Fruit fly (Drosophila melanogaster) whole organism, prepupa: ENCODE measurements around the gene CG11131.

Source experiments
- CG10631 ChIP-seq: fragments of 200-800 bp; sonication (Bioruptor generic); optimal IDR thresholded peaks from 2 replicates; lab custom pipeline; 2016; ENCODE audit warnings: missing biosample characterization, missing genetic modification characterization
- CG10669 ChIP-seq: fragments of 200-800 bp; sonication (Bioruptor generic); optimal IDR thresholded peaks from 3 replicates; lab custom pipeline; 2018; ENCODE audit warnings: missing biosample characterization, mild to moderate bottlenecking, missing genetic modification characterization, moderate library complexity
- CG11294 ChIP-seq: fragments of 200-800 bp; sonication (Bioruptor generic); IDR thresholded peaks from 2 replicates; pipeline ENCODE4 v1.3.6; 2022; ENCODE audit warnings: missing biosample characterization, missing genetic modification characterization
- CG11762 ChIP-seq: fragments of 200-800 bp; sonication (Bioruptor generic); optimal IDR thresholded peaks from 3 replicates; lab custom pipeline; 2016; ENCODE audit warnings: missing biosample characterization, missing genetic modification characterization; ENCODE audit not compliant: insufficient read depth
- CG11902 ChIP-seq: fragments of 200-800 bp; sonication (Bioruptor generic); optimal IDR thresholded peaks from 3 replicates; lab custom pipeline; 2016; ENCODE audit warnings: missing biosample characterization, missing genetic modification characterization
- CG1621 ChIP-seq: fragments of 200-800 bp; sonication (Bioruptor generic); optimal IDR thresholded peaks from 3 replicates; lab custom pipeline; 2018; ENCODE audit warnings: missing biosample characterization, mild to moderate bottlenecking, missing genetic modification characterization
- CG16779 ChIP-seq: fragments of 200-800 bp; sonication (Bioruptor generic); optimal IDR thresholded peaks from 3 replicates; lab custom pipeline; 2017; ENCODE audit warnings: missing biosample characterization, mild to moderate bottlenecking, missing genetic modification characterization
- CG4318 ChIP-seq: fragments of 200-800 bp; sonication (Bioruptor generic); optimal IDR thresholded peaks from 3 replicates; lab custom pipeline; 2017; ENCODE audit warnings: missing biosample characterization, mild to moderate bottlenecking, missing genetic modification characterization
- CG6163 ChIP-seq: fragments of 200-800 bp; sonication (Bioruptor generic); IDR thresholded peaks from 3 replicates; pipeline ENCODE4 v1.3.6; 2022; ENCODE audit warnings: missing biosample characterization, missing genetic modification characterization
- CG6792 ChIP-seq: fragments of 200-800 bp; sonication (Bioruptor generic); optimal IDR thresholded peaks from 3 replicates; lab custom pipeline; 2016; ENCODE audit warnings: missing biosample characterization, missing genetic modification characterization
- CG6808 ChIP-seq: fragments of 200-800 bp; sonication (Bioruptor generic); optimal IDR thresholded peaks from 3 replicates; lab custom pipeline; 2017; ENCODE audit warnings: missing biosample characterization, missing genetic modification characterization, mild to moderate bottlenecking, moderate library complexity, missing genetic modification reagents
- CG6854 ChIP-seq: fragments of 200-800 bp; sonication (Bioruptor generic); optimal IDR thresholded peaks from 2 replicates; lab custom pipeline; 2017; ENCODE audit warnings: missing biosample characterization, mild to moderate bottlenecking, missing genetic modification characterization
- CG7368 ChIP-seq: fragments of 200-800 bp; sonication (Bioruptor generic); optimal IDR thresholded peaks from 3 replicates; lab custom pipeline; 2016; ENCODE audit warnings: missing biosample characterization, missing genetic modification characterization
- Eip78C ChIP-seq: fragments of 200-800 bp; sonication (Bioruptor generic); peaks from one replicate; lab custom pipeline; 2016; ENCODE audit warnings: missing biosample characterization, missing genetic modification characterization
- Eip93F ChIP-seq: fragments of 200-800 bp; sonication (Bioruptor generic); optimal IDR thresholded peaks from 2 replicates; lab custom pipeline; 2016; ENCODE audit warnings: missing biosample characterization, mild to moderate bottlenecking, missing genetic modification characterization
- Hr38 ChIP-seq: sonication (Bioruptor generic); optimal IDR thresholded peaks from 2 replicates; lab custom pipeline; 2016; ENCODE audit warnings: missing biosample characterization, missing genetic modification characterization
- Hr39 ChIP-seq: fragments of 200-800 bp; sonication (Bioruptor generic); optimal IDR thresholded peaks from 2 replicates; lab custom pipeline; 2016; ENCODE audit warnings: missing biosample characterization, missing genetic modification characterization
- Lpt ChIP-seq: fragments of 200-800 bp; sonication (Bioruptor generic); optimal IDR thresholded peaks from 3 replicates; lab custom pipeline; 2016; ENCODE audit warnings: missing biosample characterization, missing genetic modification characterization
- Met ChIP-seq: fragments of 200-800 bp; sonication (Bioruptor generic); optimal IDR thresholded peaks from 3 replicates; lab custom pipeline; 2016; ENCODE audit warnings: missing biosample characterization, missing genetic modification characterization
- OdsH ChIP-seq: fragments of 200-800 bp; sonication (Bioruptor generic); optimal IDR thresholded peaks from 3 replicates; lab custom pipeline; 2016; ENCODE audit warnings: missing biosample characterization, missing genetic modification characterization
- Smox ChIP-seq: fragments of 200-800 bp; sonication (Bioruptor generic); optimal IDR thresholded peaks from 3 replicates; lab custom pipeline; 2016; ENCODE audit warnings: missing biosample characterization, missing genetic modification characterization
- Sox15 ChIP-seq: fragments of 200-800 bp; sonication (Bioruptor generic); optimal IDR thresholded peaks from 3 replicates; lab custom pipeline; 2016; ENCODE audit warnings: missing biosample characterization, missing genetic modification characterization
- acj6 ChIP-seq: fragments of 200-800 bp; sonication (Bioruptor generic); optimal IDR thresholded peaks from 3 replicates; lab custom pipeline; 2016; ENCODE audit warnings: missing biosample characterization, missing genetic modification characterization
- dsx ChIP-seq: fragments of 200-800 bp; optimal IDR thresholded peaks from 3 replicates; lab custom pipeline; 2019; ENCODE audit warnings: missing biosample characterization, mild to moderate bottlenecking, missing genetic modification characterization, moderate library complexity; ENCODE audit not compliant: poor library complexity, severe bottlenecking
- eg ChIP-seq: fragments of 200-800 bp; sonication (Bioruptor generic); IDR thresholded peaks from 3 replicates; pipeline ENCODE4 v1.3.6; 2022; ENCODE audit warnings: missing biosample characterization, missing genetic modification characterization
- esn ChIP-seq: fragments of 200-800 bp; sonication (Bioruptor generic); optimal IDR thresholded peaks from 2 replicates; lab custom pipeline; 2016; ENCODE audit warnings: missing biosample characterization, mild to moderate bottlenecking, missing genetic modification characterization, moderate library complexity
- fd85E ChIP-seq: fragments of 200-800 bp; sonication (Bioruptor generic); optimal IDR thresholded peaks from 3 replicates; lab custom pipeline; 2016; ENCODE audit warnings: missing biosample characterization, missing genetic modification characterization
- fkh ChIP-seq: fragments of 200-800 bp; sonication (Bioruptor generic); optimal IDR thresholded peaks from 3 replicates; lab custom pipeline; 2017; ENCODE audit warnings: missing biosample characterization, mild to moderate bottlenecking, missing genetic modification characterization, moderate library complexity
- pdm3 ChIP-seq: fragments of 200-800 bp; sonication (Bioruptor generic); optimal IDR thresholded peaks from 3 replicates; lab custom pipeline; 2016; ENCODE audit warnings: missing biosample characterization, missing genetic modification characterization
- salr ChIP-seq, 2 experiments: fragments of 200-800 bp; sonication (Bioruptor generic); optimal IDR thresholded peaks; 3 replicates each; lab custom pipeline; 2016 to 2018; ENCODE audit warnings: missing biosample characterization in 2 of 2, missing genetic modification characterization in 2 of 2, mild to moderate bottlenecking in 1 of 2
- spab ChIP-seq: fragments of 200-800 bp; sonication (Bioruptor generic); optimal IDR thresholded peaks from 2 replicates; lab custom pipeline; 2017; ENCODE audit warnings: missing biosample characterization, mild to moderate bottlenecking, missing genetic modification characterization, missing genetic modification reagents
- svp ChIP-seq: fragments of 200-800 bp; sonication (Bioruptor generic); peaks from one replicate; lab custom pipeline; 2016; ENCODE audit warnings: missing biosample characterization, missing genetic modification characterization
- vri ChIP-seq: fragments of 200-800 bp; sonication (Bioruptor generic); optimal IDR thresholded peaks from 3 replicates; lab custom pipeline; 2016; ENCODE audit warnings: missing biosample characterization, mild to moderate bottlenecking, missing genetic modification characterization

CG11131 gene

DNA sequence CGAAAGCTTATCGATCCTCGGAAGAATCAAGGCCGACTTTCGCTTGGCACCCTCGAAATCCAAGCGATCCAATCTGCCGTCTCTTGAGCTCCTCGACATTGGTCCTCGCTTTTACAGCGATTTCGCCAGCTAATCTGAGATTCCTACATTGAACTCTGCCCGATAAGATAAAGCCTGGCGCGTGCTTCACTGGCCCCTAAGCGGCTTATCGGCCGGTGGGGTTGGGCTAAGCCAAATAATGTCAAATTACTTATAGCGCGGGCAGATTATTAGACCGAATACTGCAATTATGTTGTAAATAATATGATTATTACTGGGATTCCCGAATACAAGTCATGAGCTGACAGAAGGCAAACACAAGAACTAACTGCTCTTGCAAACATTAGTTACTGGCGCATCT lies 8.5 kb upstream of the CG11131 start:
- no peak for TF ChIP-seq Hr38 (GFP tag; lab: Kevin White, UChicago)
- TF ChIP-seq svp: peak; percentile 64
- peak; percentile 42 for TF ChIP-seq vri (GFP tag; lab: Kevin White, UChicago)

DNA sequence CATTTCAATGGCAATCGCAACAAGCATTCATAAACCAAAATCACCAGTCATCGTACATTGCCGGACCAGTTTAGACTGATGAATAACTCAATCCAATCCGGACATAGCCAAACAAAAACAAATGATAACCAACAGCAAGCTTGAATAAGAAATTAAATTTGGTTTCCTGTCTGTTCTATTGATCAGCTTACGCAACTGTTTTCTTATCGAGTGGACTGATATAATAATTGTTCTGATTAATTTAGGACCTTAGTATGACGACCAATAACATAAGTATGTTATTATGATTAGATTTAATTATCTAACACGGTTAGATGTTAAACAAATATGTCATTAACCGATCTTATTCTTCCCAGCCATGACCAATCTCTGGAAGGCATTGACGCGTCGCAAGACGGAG lies 7.5 kb upstream of the CG11131 start:
- TF ChIP-seq vri (GFP tag; lab: Kevin White, UChicago) (peak; percentile 6), acj6 (GFP tag; lab: Kevin White, UChicago) (no peak)

DNA sequence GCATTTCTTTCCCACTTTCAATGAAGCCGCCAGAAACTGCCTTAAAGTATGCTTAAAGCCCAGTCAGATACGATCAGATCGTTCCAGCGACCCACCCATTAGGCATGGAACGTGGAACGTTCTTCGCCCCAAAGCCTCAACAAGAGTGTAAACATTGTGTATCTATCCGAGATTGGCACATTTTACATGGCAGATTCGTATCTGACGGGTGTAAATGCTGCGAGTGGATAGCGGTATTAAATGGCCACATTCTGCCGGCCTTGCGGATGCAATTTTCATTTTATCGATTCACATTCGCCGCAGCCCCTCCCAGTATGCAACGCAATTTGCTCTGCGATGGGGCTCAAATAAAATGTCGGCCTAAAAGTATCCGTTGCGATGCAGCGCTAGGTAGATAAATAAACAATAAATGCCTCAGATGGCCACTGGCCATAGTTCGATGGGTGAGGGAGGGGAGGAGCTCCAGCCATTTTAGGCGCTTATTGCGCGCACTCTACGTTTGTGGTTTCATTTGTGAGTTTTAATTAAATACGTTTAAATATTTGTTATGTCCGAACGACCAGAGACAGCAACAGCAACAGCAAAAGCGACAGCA lies 3.8 kb upstream of the CG11131 start:
- TF ChIP-seq Hr39 (no peak), Eip93F (no peak), CG10669 (GFP tag; lab: Kevin White, UChicago) (no peak), Lpt (no peak), esn (GFP tag; lab: Kevin White, UChicago) (no peak), spab (GFP tag; lab: Kevin White, UChicago) (no peak), CG6808 (no peak), fkh (peak; percentile 92), dsx (no peak), Eip78C (GFP tag; lab: Kevin White, UChicago) (peak; percentile 38), salr (GFP tag; optimal IDR thresholded peaks at IDR 0.05; lab: Kevin White, UChicago) (no peak), CG16779 (tag; lab: Kevin White, UChicago) (no peak), CG7368 (no peak)

DNA sequence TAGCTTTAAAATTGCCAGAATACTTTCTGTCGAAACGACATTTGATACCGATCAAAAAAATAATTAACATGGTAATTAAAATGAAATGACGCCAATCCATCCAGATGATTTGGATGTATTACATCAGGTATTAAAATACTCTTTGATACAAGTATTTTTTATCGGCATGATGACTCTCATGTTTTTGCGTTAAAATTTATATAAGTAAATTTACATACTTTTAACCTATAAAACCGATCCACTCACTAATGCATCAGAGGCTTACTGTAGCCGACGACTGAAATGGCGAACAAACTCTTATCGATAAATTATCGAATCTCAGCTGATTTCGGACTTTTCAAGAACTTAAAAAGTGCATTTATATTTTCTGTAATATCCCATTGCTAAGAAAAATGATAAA lies 3.1 kb downstream of the CG11131 start, which contains the start of gene BoYb:
TSS of gene BoYb (plus strand) at position 301 of the 400 bp plus-strand sequence.
- no peak for TF ChIP-seq Lpt
- no peak for TF ChIP-seq Sox15 (GFP tag; lab: Kevin White, UChicago)

DNA sequence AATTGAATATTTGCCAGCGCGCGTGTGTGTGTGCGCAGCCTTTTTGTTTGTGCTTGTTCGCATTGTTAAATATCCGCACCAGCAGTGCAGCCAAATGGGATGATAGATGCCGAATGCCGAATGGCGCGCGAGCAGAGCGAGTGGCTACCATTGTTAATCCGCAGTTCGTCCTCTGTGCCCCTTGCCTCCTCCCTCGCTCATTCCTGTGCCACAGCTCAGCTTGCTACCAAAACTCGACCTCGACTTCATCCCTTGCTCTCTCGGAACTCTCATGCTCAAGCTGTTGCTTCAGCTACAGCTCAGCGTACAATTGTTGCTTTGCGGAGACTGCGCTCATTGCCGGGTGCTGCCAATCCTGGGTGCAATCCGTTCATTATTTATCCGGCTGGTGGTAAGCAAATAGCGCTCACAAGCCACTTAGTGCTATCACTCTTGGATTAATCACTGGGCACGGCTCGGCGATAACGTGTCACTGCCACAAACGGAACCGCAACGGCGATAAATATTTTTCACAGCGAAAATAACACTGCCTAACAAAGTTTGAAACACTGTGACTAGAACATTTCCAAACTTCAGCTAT lies 10.9 kb downstream of the CG11131 start:
- TF ChIP-seq CG11902 (no peak), Eip93F (no peak), Met (GFP tag; lab: Kevin White, UChicago) (no peak), CG6808 (no peak), CG16779 (tag; lab: Kevin White, UChicago) (no peak), CG4318 (GFP tag; lab: Kevin White, UChicago) (no peak), CG11762 (GFP tag; lab: Kevin White, UChicago) (no peak), OdsH (GFP tag; lab: Kevin White, UChicago) (no peak), fd85E (GFP tag; lab: Kevin White, UChicago) (no peak), CG6792 (GFP tag; lab: Kevin White, UChicago) (no peak), CG6163 (0 out of 3 replicates have a peak, but pooled peaks have one; percentile 9), CG7368 (no peak), CG11294 (GFP tag; lab: Robert Waterston, UW) (no peak), eg (GFP tag; lab: Robert Waterston, UW) (no peak), CG10631 (GFP tag; lab: Kevin White, UChicago) (no peak), pdm3 (GFP tag; lab: Kevin White, UChicago) (no peak), CG10669 (GFP tag; lab: Kevin White, UChicago) (no peak), fkh (no peak), Smox (GFP tag; lab: Kevin White, UChicago) (no peak), CG6854 (GFP tag; lab: Kevin White, UChicago) (no peak), salr (GFP tag; optimal IDR thresholded peaks at IDR 0.05; lab: Kevin White, UChicago) (no peak), esn (GFP tag; lab: Kevin White, UChicago) (no peak), CG1621 (tag; lab: Kevin White, UChicago) (no peak), Eip78C (GFP tag; lab: Kevin White, UChicago) (peak; percentile 69), svp (peak; percentile 70)
